Worm (Caenorhabditis elegans): ENCODE measurements around the gene hbl-1.

hbl-1 gene

DNA sequence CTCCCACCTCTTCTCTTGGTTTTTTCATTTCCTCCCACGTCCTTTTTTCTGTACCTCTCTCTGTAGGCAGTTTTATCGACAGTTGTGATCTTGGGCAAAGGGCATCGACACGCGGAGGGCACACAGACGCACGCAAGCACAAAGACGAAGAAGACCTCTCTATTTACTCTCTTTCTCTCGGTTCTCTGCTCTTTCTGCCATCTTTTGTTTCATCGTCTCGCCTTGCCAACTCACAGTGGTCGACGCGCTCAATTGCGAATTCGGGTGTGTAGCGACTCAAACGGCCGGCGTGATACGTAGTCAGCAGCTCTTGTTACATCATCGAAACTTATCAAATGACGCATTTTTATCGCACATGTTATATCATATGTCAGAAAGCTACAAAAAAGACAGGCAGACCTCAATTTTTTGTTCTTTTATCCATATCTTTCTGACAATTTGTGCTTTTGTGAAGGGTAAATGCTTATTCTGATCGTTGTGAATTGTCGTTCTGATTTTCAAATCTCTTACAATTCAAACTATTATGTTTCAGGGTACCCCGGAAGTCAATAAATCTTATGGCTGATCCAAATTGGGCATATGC, 19.2 kb downstream of the hbl-1 start, which contains the start of gene puf-9 (continued):
- TF ChIP-seq C08G9.2 (tag; optimal IDR thresholded peaks at IDR 0.05) (peak; percentile 55), odd-2 (tag; optimal IDR thresholded peaks at IDR 0.05) (no peak), ceh-30 (tag; optimal IDR thresholded peaks at IDR 0.05) (no peak), ahr-1 (tag; optimal IDR thresholded peaks at IDR 0.05) (no peak), dve-1 (tag; optimal IDR thresholded peaks at IDR 0.05) (peak; percentile 97), hlh-13 (GFP tag; optimal IDR thresholded peaks at IDR 0.05) (no peak), lim-6 (tag; optimal IDR thresholded peaks at IDR 0.05) (peak; percentile 52), lin-11 (tag; optimal IDR thresholded peaks at IDR 0.05) (no peak), fkh-6 (tag; optimal IDR thresholded peaks at IDR 0.05) (peak; percentile 33), ama-1 (optimal IDR thresholded peaks at IDR 0.05) (no peak), pax-1 (tag; optimal IDR thresholded peaks at IDR 0.05) (peak; percentile 78), K02D7.2 (tag; optimal IDR thresholded peaks at IDR 0.05) (peak; percentile 25), unc-3 (GFP tag; conservative IDR thresholded peaks at IDR 0.05) (no peak), unc-3 (tag; optimal IDR thresholded peaks at IDR 0.05) (peak; percentile 51), ceh-45 (GFP tag; IDR thresholded peaks at IDR 0.05) (no peak), sdc-2 (tag; optimal IDR thresholded peaks at IDR 0.05) (peak; percentile 86), syd-9 (tag; optimal IDR thresholded peaks at IDR 0.05) (peak; percentile 71), C38D4.7 (GFP tag; optimal IDR thresholded peaks at IDR 0.05) (no peak), unc-42 (tag; optimal IDR thresholded peaks at IDR 0.05) (peak; percentile 73), ceh-19 (GFP tag; optimal IDR thresholded peaks at IDR 0.05) (peak; percentile 71), ceh-24 (tag; optimal IDR thresholded peaks at IDR 0.05) (no peak), madf-2 (tag; optimal IDR thresholded peaks at IDR 0.05) (peak; percentile 62), npax-4 (tag; optimal IDR thresholded peaks at IDR 0.05) (no peak), dmd-4 (tag; optimal IDR thresholded peaks at IDR 0.05; ENCODE audit: borderline replicate concordance) (peak; percentile 63), Y22D7AL.16 (tag; optimal IDR thresholded peaks at IDR 0.05) (peak; percentile 39), pha-4 (tag; optimal IDR thresholded peaks at IDR 0.05) (no peak), rnt-1 (tag; optimal IDR thresholded peaks at IDR 0.05) (peak; percentile 93), ceh-6 (GFP tag; optimal IDR thresholded peaks at IDR 0.05) (peak; percentile 49), tbx-2 (tag; optimal IDR thresholded peaks at IDR 0.05) (peak; percentile 96), pha-2 (tag; optimal IDR thresholded peaks at IDR 0.05) (peak; percentile 46), ceh-2 (tag; optimal IDR thresholded peaks at IDR 0.05) (peak; percentile 57), ttx-3 (tag; optimal IDR thresholded peaks at IDR 0.05) (no peak), eyg-1 (tag; optimal IDR thresholded peaks at IDR 0.05) (no peak), sox-4 (tag; optimal IDR thresholded peaks at IDR 0.05) (no peak), pros-1 (tag; optimal IDR thresholded peaks at IDR 0.05) (peak; percentile 69), ceh-48 (tag; optimal IDR thresholded peaks at IDR 0.05) (peak; percentile 7), nhr-232 (tag; optimal IDR thresholded peaks at IDR 0.05) (peak; percentile 22), elt-2 (tag; optimal IDR thresholded peaks at IDR 0.05) (peak; percentile 97)

DNA sequence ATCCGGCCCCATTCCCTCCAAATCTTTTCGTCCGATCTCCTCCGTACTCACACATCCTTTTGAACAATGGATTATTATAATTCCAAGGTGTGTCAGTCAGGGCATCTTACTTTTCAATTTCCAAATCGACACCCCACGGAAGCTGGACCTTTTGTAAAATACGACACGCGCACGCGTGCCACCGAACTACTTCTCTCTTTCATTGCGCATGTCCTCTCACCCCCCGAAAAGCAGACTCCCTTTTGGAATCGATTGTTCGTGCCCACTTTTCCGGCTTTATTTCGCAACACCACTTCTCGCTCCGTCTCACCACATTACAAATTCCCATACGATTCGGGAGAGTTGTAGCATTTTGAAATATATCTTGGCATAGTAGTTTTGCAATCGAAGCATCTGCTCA, 25.3 kb downstream of the hbl-1 start:
- TF ChIP-seq unc-55 (GFP tag; optimal IDR thresholded peaks at IDR 0.05): peak; percentile 0
- peak; percentile 18 for TF ChIP-seq tbx-2 (tag; optimal IDR thresholded peaks at IDR 0.05)
- TF ChIP-seq ceh-31 (tag; optimal IDR thresholded peaks at IDR 0.05): peak; percentile 64
- TF ChIP-seq unc-42 (tag; optimal IDR thresholded peaks at IDR 0.05): peak; percentile 7
- no peak for TF ChIP-seq K09A11.1 (tag; optimal IDR thresholded peaks at IDR 0.05; ENCODE audit: insufficient read depth)
- TF ChIP-seq ref-2 (tag; optimal IDR thresholded peaks at IDR 0.05): no peak
- no peak for TF ChIP-seq C08G9.2 (tag; optimal IDR thresholded peaks at IDR 0.05)
- TF ChIP-seq sox-2 (GFP tag; IDR thresholded peaks at IDR 0.05): peak; percentile 21; the same call in 1 of the 2 replicates
- peak; percentile 32 for TF ChIP-seq ceh-48 (tag; optimal IDR thresholded peaks at IDR 0.05)
- TF ChIP-seq ceh-45 (GFP tag; IDR thresholded peaks at IDR 0.05): no peak
